Worm (Caenorhabditis elegans): ENCODE measurements around the gene ZC395.11.

DNA sequence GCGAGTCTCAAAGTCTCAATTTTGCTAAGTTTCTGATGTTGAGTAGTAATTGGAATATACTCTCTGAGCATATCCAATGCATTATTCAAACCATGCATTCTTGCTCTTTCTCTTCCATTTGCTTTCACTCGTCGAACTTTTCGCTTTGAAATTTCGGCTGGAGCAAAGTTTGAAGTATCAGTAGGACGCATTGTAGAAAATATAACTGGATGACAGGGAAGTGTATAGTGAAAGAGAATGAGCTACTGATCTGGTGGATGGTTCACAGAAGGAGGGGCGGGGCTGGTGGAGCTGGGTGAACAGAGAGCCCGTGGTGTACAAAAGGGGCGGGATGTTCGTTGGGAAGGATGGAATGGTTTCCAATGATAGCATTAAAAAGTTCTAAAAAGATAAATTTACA, 44.3 kb downstream of the ZC395.11 start:
- TF ChIP-seq flt-1 (GFP tag; IDR thresholded peaks at IDR 0.05) (no peak), ceh-36 (tag; optimal IDR thresholded peaks at IDR 0.05) (no peak), pes-1 (GFP tag; IDR thresholded peaks at IDR 0.05) (no peak), hmg-4 (GFP tag; optimal IDR thresholded peaks at IDR 0.05) (no peak), B0310.2 (tag; optimal IDR thresholded peaks at IDR 0.05) (no peak)
